Worm (Caenorhabditis elegans) whole organism, early embryonic: ENCODE measurements around the gene lys-7.

ENCODE experiments used
- B0310.2 ChIP-seq: sonication (generic microtip); optimal IDR thresholded peaks from 2 replicates; lab custom pipeline; 2016; ENCODE audit warnings: mild to moderate bottlenecking, missing genetic modification characterization, missing compliant biosample characterization
- ama-1 ChIP-seq: fragments of 150-350 bp; optimal IDR thresholded peaks from 2 replicates; lab custom pipeline; 2014
- ets-7 ChIP-seq: sonication (generic microtip); optimal IDR thresholded peaks from 2 replicates; lab custom pipeline; 2016; ENCODE audit warnings: missing genotype, missing genetic modification characterization, missing compliant biosample characterization
- flt-1 ChIP-seq: fragments of 200-800 bp; sonication (Bioruptor generic); IDR thresholded peaks from 2 replicates; pipeline ENCODE4 v1.3.6; 2022; ENCODE audit warnings: missing genetic modification characterization, missing compliant biosample characterization
- hmbx-1 ChIP-seq: sonication (generic microtip); optimal IDR thresholded peaks from 2 replicates; lab custom pipeline; 2016; ENCODE audit warnings: mild to moderate bottlenecking, missing genetic modification characterization, missing compliant biosample characterization
- hnd-1 ChIP-seq: sonication (generic microtip); optimal IDR thresholded peaks from 2 replicates; lab custom pipeline; 2016; ENCODE audit warnings: missing genetic modification characterization, missing compliant biosample characterization
- tbx-11 ChIP-seq: fragments of 200-800 bp; sonication (Bioruptor generic); IDR thresholded peaks from 2 replicates; pipeline ENCODE4 v1.3.6; 2022; ENCODE audit warnings: missing genetic modification characterization, missing compliant biosample characterization

ce11 chrV:3459919-3460318, 22.5 kb downstream of the lys-7 start, which contains the start of gene slc-28.2:
- no peak for TF ChIP-seq hnd-1 (tag; lab: Kevin White, UChicago)
- no peak for TF ChIP-seq hmbx-1 (tag; lab: Kevin White, UChicago)
- no peak for TF ChIP-seq flt-1 (GFP tag; lab: Robert Waterston, UW)
- TF ChIP-seq tbx-11 = no peak
- TF ChIP-seq ama-1 (lab: Kevin White, UChicago) = no peak
- TF ChIP-seq ets-7 (tag; lab: Kevin White, UChicago) = no peak
- no peak for TF ChIP-seq B0310.2
